In genomic region chr3R:8563774-8564173, dm6 we compare ENCODE assay signal across 1 fruit fly cellular context.
TF ChIP-seq lines count a peak whose summit lies in the region.

Cenp-C (plus strand) TSS chr3R:8564105.

TF ChIP-seq in whole organism, embryonic, 481 proteins besides CTCF, POLR2A, EP300 and RAD21 (continued from another document and continues in another):
- TF ChIP-seq hbn (GFP tag; IDR thresholded peaks at IDR 0.05; lab: Robert Waterston, UW; ENCODE audit: partially characterized antibody) (no peak), row (GFP tag; IDR thresholded peaks at IDR 0.05; lab: Robert Waterston, UW) (peak; percentile 71; the same call in 2 of the 3 replicates), NC2α (GFP tag; optimal IDR thresholded peaks at IDR 0.05; lab: Kevin White, UChicago) (no peak), Hand (GFP tag; optimal IDR thresholded peaks at IDR 0.05; lab: Kevin White, UChicago) (no peak), CG16863 (GFP tag; optimal IDR thresholded peaks at IDR 0.05; lab: Kevin White, UChicago) (no peak), CG17568 (GFP tag; optimal IDR thresholded peaks at IDR 0.05; lab: Kevin White, UChicago) (no peak), Nf-YA (GFP tag; IDR thresholded peaks at IDR 0.05; lab: Robert Waterston, UW) (no peak), CG42726 (GFP tag; IDR thresholded peaks at IDR 0.05; lab: Robert Waterston, UW; ENCODE audit: partially characterized antibody) (no peak), sim (GFP tag; IDR thresholded peaks at IDR 0.05; lab: Robert Waterston, UW) (no peak), Sin3A (optimal IDR thresholded peaks at IDR 0.05; lab: Kevin White, UChicago) (peak; percentile 84), CG11560 (tag; IDR thresholded peaks at IDR 0.05; lab: Robert Waterston, UW) (no peak), CG34224 (GFP tag; IDR thresholded peaks at IDR 0.05; lab: Robert Waterston, UW; ENCODE audit: partially characterized antibody) (no peak), CG17328 (GFP tag; IDR thresholded peaks at IDR 0.05; lab: Robert Waterston, UW) (no peak), jing (GFP tag; optimal IDR thresholded peaks at IDR 0.05; lab: Kevin White, UChicago) (no peak), CG1024 (GFP tag; IDR thresholded peaks at IDR 0.05; lab: Robert Waterston, UW) (no peak), bbx (GFP tag; IDR thresholded peaks at IDR 0.05; lab: Robert Waterston, UW; ENCODE audit: partially characterized antibody) (no peak), CG3995 (GFP tag; optimal IDR thresholded peaks at IDR 0.05; lab: Kevin White, UChicago) (no peak), CG10565 (GFP tag; optimal IDR thresholded peaks at IDR 0.05; lab: Kevin White, UChicago) (no peak), CG2120 (GFP tag; optimal IDR thresholded peaks at IDR 0.05; lab: Kevin White, UChicago) (peak; percentile 62), eyg (GFP tag; optimal IDR thresholded peaks at IDR 0.05; lab: Kevin White, UChicago) (no peak), aop (GFP tag; IDR thresholded peaks at IDR 0.05; lab: Robert Waterston, UW) (no peak), CG3281 (GFP tag; optimal IDR thresholded peaks at IDR 0.05; lab: Kevin White, UChicago) (no peak), chn (GFP tag; optimal IDR thresholded peaks at IDR 0.05; lab: Kevin White, UChicago) (peak; percentile 24), sens (GFP tag; lab: Kevin White, UChicago) (peak; percentile 84), so (GFP tag; IDR thresholded peaks at IDR 0.05; lab: Robert Waterston, UW) (no peak), HHEX (GFP tag; optimal IDR thresholded peaks at IDR 0.05; lab: Kevin White, UChicago) (no peak), zen2 (GFP tag; IDR thresholded peaks at IDR 0.05; lab: Robert Waterston, UW; ENCODE audit: partially characterized antibody) (no peak), CG2129 (GFP tag; IDR thresholded peaks at IDR 0.05; lab: Robert Waterston, UW; ENCODE audit: partially characterized antibody) (no peak), Rfx (GFP tag; IDR thresholded peaks at IDR 0.05; lab: Robert Waterston, UW) (no peak; the same call in 1 of the 2 replicates), CG30431 (GFP tag; optimal IDR thresholded peaks at IDR 0.05; lab: Kevin White, UChicago) (no peak), CG12769 (tag; optimal IDR thresholded peaks at IDR 0.05; lab: Kevin White, UChicago) (no peak), CoRest (tag; optimal IDR thresholded peaks at IDR 0.05; lab: Kevin White, UChicago) (peak; percentile 56), slp2 (GFP tag; optimal IDR thresholded peaks at IDR 0.05; lab: Kevin White, UChicago) (peak; percentile 7), gfzf (GFP tag; optimal IDR thresholded peaks at IDR 0.05; lab: Kevin White, UChicago) (peak; percentile 80), CG7372 (GFP tag; IDR thresholded peaks at IDR 0.05; lab: Robert Waterston, UW) (no peak), Camta (GFP tag; optimal IDR thresholded peaks at IDR 0.05; lab: Kevin White, UChicago) (peak; percentile 23), CG17612 (GFP tag; IDR thresholded peaks at IDR 0.05; lab: Robert Waterston, UW) (no peak), CG10274 (GFP tag; optimal IDR thresholded peaks at IDR 0.05; lab: Kevin White, UChicago) (no peak), Meics (GFP tag; optimal IDR thresholded peaks at IDR 0.05; lab: Kevin White, UChicago) (no peak), BEAF-32 (GFP tag; optimal IDR thresholded peaks at IDR 0.05; lab: Kevin White, UChicago) (peak; percentile 61), sob (GFP tag; IDR thresholded peaks at IDR 0.05; lab: Robert Waterston, UW) (no peak), Antp (GFP tag; optimal IDR thresholded peaks at IDR 0.05; lab: Kevin White, UChicago) (peak; percentile 38), CG6854 (GFP tag; optimal IDR thresholded peaks at IDR 0.05; lab: Kevin White, UChicago) (no peak), Xrp1 (GFP tag; IDR thresholded peaks at IDR 0.05; lab: Robert Waterston, UW) (no peak), ERR (GFP tag; optimal IDR thresholded peaks at IDR 0.05; lab: Kevin White, UChicago) (no peak), CG14860 (GFP tag; IDR thresholded peaks at IDR 0.05; lab: Robert Waterston, UW; ENCODE audit: partially characterized antibody) (no peak), CG3847 (GFP tag; IDR thresholded peaks at IDR 0.05; lab: Robert Waterston, UW) (peak; percentile 81), sisA (GFP tag; IDR thresholded peaks at IDR 0.05; lab: Robert Waterston, UW) (no peak), C15 (GFP tag; IDR thresholded peaks at IDR 0.05; lab: Robert Waterston, UW) (no peak), twi (tag; optimal IDR thresholded peaks at IDR 0.05; lab: Kevin White, UChicago) (no peak), Dfd (GFP tag; optimal IDR thresholded peaks at IDR 0.05; lab: Kevin White, UChicago) (no peak), D (optimal IDR thresholded peaks at IDR 0.05; lab: Kevin White, UChicago) (no peak), D (GFP tag; optimal IDR thresholded peaks at IDR 0.05; lab: Kevin White, UChicago) (no peak), CG4707 (GFP tag; optimal IDR thresholded peaks at IDR 0.05; lab: Kevin White, UChicago) (no peak), lov (optimal IDR thresholded peaks at IDR 0.05; lab: Kevin White, UChicago) (no peak), lov (GFP tag; IDR thresholded peaks at IDR 0.05; lab: Robert Waterston, UW) (no peak), Ssrp (tag; optimal IDR thresholded peaks at IDR 0.05; lab: Kevin White, UChicago) (no peak), bowl (GFP tag; IDR thresholded peaks at IDR 0.05; lab: Robert Waterston, UW) (no peak), cad (GFP tag; optimal IDR thresholded peaks at IDR 0.05; lab: Kevin White, UChicago) (no peak), al (GFP tag; IDR thresholded peaks at IDR 0.05; lab: Robert Waterston, UW) (0 out of 2 replicates have a peak, but pooled peaks have one; percentile 27), ranshi (GFP tag; IDR thresholded peaks at IDR 0.05; lab: Robert Waterston, UW) (no peak), CG8089 (GFP tag; optimal IDR thresholded peaks at IDR 0.05; lab: Kevin White, UChicago) (no peak), maf-S (GFP tag; optimal IDR thresholded peaks at IDR 0.05; lab: Kevin White, UChicago) (no peak), Mes4 (GFP tag; optimal IDR thresholded peaks at IDR 0.05; lab: Kevin White, UChicago) (peak; percentile 22), Spps (tag; optimal IDR thresholded peaks at IDR 0.05; lab: Kevin White, UChicago) (no peak), amos (GFP tag; IDR thresholded peaks at IDR 0.05; lab: Robert Waterston, UW; ENCODE audit: partially characterized antibody) (no peak), ind (GFP tag; optimal IDR thresholded peaks at IDR 0.05; lab: Kevin White, UChicago) (peak; percentile 44), tin (GFP tag; optimal IDR thresholded peaks at IDR 0.05; lab: Kevin White, UChicago) (peak; percentile 33), Lhr (GFP tag; optimal IDR thresholded peaks at IDR 0.05; lab: Kevin White, UChicago) (peak; percentile 40), Tbp (GFP tag; optimal IDR thresholded peaks at IDR 0.05; lab: Kevin White, UChicago) (no peak), sr (GFP tag; IDR thresholded peaks at IDR 0.05; lab: Robert Waterston, UW) (no peak), CG13424 (tag; optimal IDR thresholded peaks at IDR 0.05; lab: Kevin White, UChicago) (peak; percentile 32), CG3726 (GFP tag; IDR thresholded peaks at IDR 0.05; lab: Robert Waterston, UW) (no peak), zfh2 (GFP tag; optimal IDR thresholded peaks at IDR 0.05; lab: Kevin White, UChicago) (peak; percentile 36), CG1832 (GFP tag; optimal IDR thresholded peaks at IDR 0.05; lab: Kevin White, UChicago) (no peak), CG3838 (GFP tag; optimal IDR thresholded peaks at IDR 0.05; lab: Kevin White, UChicago) (no peak), CG5245 (GFP tag; optimal IDR thresholded peaks at IDR 0.05; lab: Kevin White, UChicago) (no peak), CG8290 (GFP tag; optimal IDR thresholded peaks at IDR 0.05; lab: Kevin White, UChicago) (no peak), CG8290 (tag; optimal IDR thresholded peaks at IDR 0.05; lab: Kevin White, UChicago) (no peak), HLH3B (GFP tag; IDR thresholded peaks at IDR 0.05; lab: Robert Waterston, UW) (no peak), Max (GFP tag; optimal IDR thresholded peaks at IDR 0.05; lab: Kevin White, UChicago) (peak; percentile 36), cato (GFP tag; optimal IDR thresholded peaks at IDR 0.05; lab: Kevin White, UChicago; ENCODE audit: borderline replicate concordance) (no peak), CG7839 (tag; optimal IDR thresholded peaks at IDR 0.05; lab: Kevin White, UChicago) (no peak), CG1529 (GFP tag; optimal IDR thresholded peaks at IDR 0.05; lab: Kevin White, UChicago) (no peak), E2f2 (GFP tag; IDR thresholded peaks at IDR 0.05; lab: Robert Waterston, UW) (peak; percentile 83), dan (GFP tag; IDR thresholded peaks at IDR 0.05; lab: Robert Waterston, UW) (no peak), dati (GFP tag; IDR thresholded peaks at IDR 0.05; lab: Robert Waterston, UW) (no peak), crol (GFP tag; IDR thresholded peaks at IDR 0.05; lab: Robert Waterston, UW) (no peak), ase (GFP tag; IDR thresholded peaks at IDR 0.05; lab: Robert Waterston, UW) (no peak), wdn (GFP tag; IDR thresholded peaks at IDR 0.05; lab: Robert Waterston, UW) (no peak), ro (GFP tag; IDR thresholded peaks at IDR 0.05; lab: Robert Waterston, UW) (no peak), CG7963 (GFP tag; IDR thresholded peaks at IDR 0.05; lab: Robert Waterston, UW; ENCODE audit: partially characterized antibody) (no peak), Usf (GFP tag; optimal IDR thresholded peaks at IDR 0.05; lab: Kevin White, UChicago) (no peak), bsh (GFP tag; optimal IDR thresholded peaks at IDR 0.05; lab: Kevin White, UChicago) (no peak), CG8944 (GFP tag; optimal IDR thresholded peaks at IDR 0.05; lab: Kevin White, UChicago) (no peak), eve (GFP tag; optimal IDR thresholded peaks at IDR 0.05; lab: Kevin White, UChicago) (no peak), CG10431 (GFP tag; optimal IDR thresholded peaks at IDR 0.05; lab: Kevin White, UChicago) (no peak), CG9609 (GFP tag; optimal IDR thresholded peaks at IDR 0.05; lab: Kevin White, UChicago) (no peak), Lim3 (GFP tag; IDR thresholded peaks at IDR 0.05; lab: Robert Waterston, UW) (no peak), CG32767 (GFP tag; IDR thresholded peaks at IDR 0.05; lab: Robert Waterston, UW) (no peak), CG13894 (tag; optimal IDR thresholded peaks at IDR 0.05; lab: Kevin White, UChicago) (no peak), CG13775 (GFP tag; optimal IDR thresholded peaks at IDR 0.05; lab: Kevin White, UChicago) (peak; percentile 37), CG31224 (GFP tag; IDR thresholded peaks at IDR 0.05; lab: Robert Waterston, UW) (no peak), CG33557 (GFP tag; optimal IDR thresholded peaks at IDR 0.05; lab: Kevin White, UChicago) (no peak), CG8478 (optimal IDR thresholded peaks at IDR 0.05; lab: Kevin White, UChicago) (no peak), Sry-δ (GFP tag; optimal IDR thresholded peaks at IDR 0.05; lab: Kevin White, UChicago) (peak; percentile 52), CG3407 (GFP tag; optimal IDR thresholded peaks at IDR 0.05; lab: Kevin White, UChicago) (no peak), nom (GFP tag; optimal IDR thresholded peaks at IDR 0.05; lab: Kevin White, UChicago) (no peak), CG6175 (GFP tag; IDR thresholded peaks at IDR 0.05; lab: Robert Waterston, UW) (no peak), CG43689 (GFP tag; IDR thresholded peaks at IDR 0.05; lab: Robert Waterston, UW) (no peak), CG9437 (GFP tag; optimal IDR thresholded peaks at IDR 0.05; lab: Kevin White, UChicago) (no peak), ewg (GFP tag; optimal IDR thresholded peaks at IDR 0.05; lab: Kevin White, UChicago) (no peak), CG4854 (GFP tag; optimal IDR thresholded peaks at IDR 0.05; lab: Kevin White, UChicago) (no peak), CG17385 (GFP tag; optimal IDR thresholded peaks at IDR 0.05; lab: Kevin White, UChicago) (no peak), sd (tag; optimal IDR thresholded peaks at IDR 0.05; lab: Kevin White, UChicago) (no peak), CG7271 (tag; optimal IDR thresholded peaks at IDR 0.05; lab: Kevin White, UChicago) (no peak), Gsc (GFP tag; IDR thresholded peaks at IDR 0.05; lab: Robert Waterston, UW) (no peak), onecut (GFP tag; IDR thresholded peaks at IDR 0.05; lab: Robert Waterston, UW) (no peak), wek (GFP tag; optimal IDR thresholded peaks at IDR 0.05; lab: Kevin White, UChicago) (no peak), esg (GFP tag; conservative IDR thresholded peaks at IDR 0.05; lab: Robert Waterston, UW) (no peak), TFAM (GFP tag; optimal IDR thresholded peaks at IDR 0.05; lab: Kevin White, UChicago) (no peak), zfh1 (GFP tag; IDR thresholded peaks at IDR 0.05; lab: Robert Waterston, UW) (0 out of 3 replicates have a peak, but pooled peaks have one; percentile 25), danr (GFP tag; IDR thresholded peaks at IDR 0.05; lab: Robert Waterston, UW) (no peak), ssp (GFP tag; IDR thresholded peaks at IDR 0.05; lab: Robert Waterston, UW) (peak; percentile 21; the same call in 1 of the 2 replicates), ac (GFP tag; optimal IDR thresholded peaks at IDR 0.05; lab: Kevin White, UChicago) (no peak), CG3065 (GFP tag; optimal IDR thresholded peaks at IDR 0.05; lab: Kevin White, UChicago) (no peak), CG13624 (GFP tag; optimal IDR thresholded peaks at IDR 0.05; lab: Kevin White, UChicago) (peak; percentile 36), CG12071 (GFP tag; optimal IDR thresholded peaks at IDR 0.05; lab: Kevin White, UChicago) (no peak), lmd (GFP tag; IDR thresholded peaks at IDR 0.05; lab: Robert Waterston, UW) (no peak), CG32532 (GFP tag; IDR thresholded peaks at IDR 0.05; lab: Robert Waterston, UW) (peak; percentile 46), Dp (GFP tag; optimal IDR thresholded peaks at IDR 0.05; lab: Kevin White, UChicago) (peak; percentile 70), sug (tag; optimal IDR thresholded peaks at IDR 0.05; lab: Kevin White, UChicago) (no peak), CG14710 (tag; optimal IDR thresholded peaks at IDR 0.05; lab: Kevin White, UChicago) (peak; percentile 60), Doc3 (GFP tag; IDR thresholded peaks at IDR 0.05; lab: Robert Waterston, UW; ENCODE audit: partially characterized antibody) (no peak), ttk (GFP tag; IDR thresholded peaks at IDR 0.05; lab: Robert Waterston, UW) (no peak), CG11456 (GFP tag; IDR thresholded peaks at IDR 0.05; lab: Robert Waterston, UW) (no peak), Trl (optimal IDR thresholded peaks at IDR 0.05; lab: Kevin White, UChicago) (no peak), Trl (GFP tag; optimal IDR thresholded peaks at IDR 0.05; lab: Kevin White, UChicago) (peak; percentile 11), CG17359 (tag; optimal IDR thresholded peaks at IDR 0.05; lab: Kevin White, UChicago) (no peak)
